Fruit fly (Drosophila melanogaster) S2 (cell line): ENCODE results near the gene Alh.

ENCODE experiments used
- CG8478 ChIP-seq: fragments of >200 bp; optimal IDR thresholded peaks from 2 replicates; lab custom pipeline; 2018
- CTCF ChIP-seq, 2 experiments: fragments of >200 bp; optimal IDR thresholded peaks; 2 replicates each; lab custom pipeline; 2018

dm6 chr3R:7054286-7054685 lies 69.7 kb downstream of the Alh start, which contains the start of gene CG1979:
- TF ChIP-seq CG8478, result no peak
- no peak for TF ChIP-seq CTCF (optimal IDR thresholded peaks at IDR 0.05; lab: Kevin White, UChicago)
